Worm (Caenorhabditis elegans) whole organism, midembryonic: ENCODE measurements around the gene evl-14.

Experiments used
- T22C8.4 ChIP-seq: fragments of 200-800 bp; sonication (Bioruptor generic); IDR thresholded peaks from 2 replicates; pipeline ENCODE4 v1.3.6; 2022; ENCODE audit warnings: missing genetic modification characterization, missing compliant biosample characterization
- cog-1 ChIP-seq: sonication (generic microtip); optimal IDR thresholded peaks from 2 replicates; lab custom pipeline; 2016; ENCODE audit warnings: missing genetic modification characterization, missing compliant biosample characterization
- flt-1 ChIP-seq: fragments of 200-800 bp; sonication (Bioruptor generic); IDR thresholded peaks from 2 replicates; pipeline ENCODE4 v1.3.6; 2022; ENCODE audit warnings: missing genetic modification characterization, missing compliant biosample characterization
- klf-2 ChIP-seq: fragments of 200-800 bp; sonication (Bioruptor generic); conservative IDR thresholded peaks from 2 replicates; pipeline ENCODE4 v1.3.6; 2022; ENCODE audit warnings: missing genetic modification reagents, missing genetic modification characterization, missing compliant biosample characterization
- med-1 ChIP-seq: sonication (generic microtip); optimal IDR thresholded peaks from 2 replicates; lab custom pipeline; 2017; ENCODE audit warnings: missing genetic modification characterization, mild to moderate bottlenecking, missing compliant biosample characterization, antibody characterized with exemption, missing genetic modification reagents; ENCODE audit not compliant: insufficient read depth
- ref-1 ChIP-seq: fragments of 200-800 bp; sonication (Bioruptor generic); conservative IDR thresholded peaks from 2 replicates; pipeline ENCODE4 v1.3.6; 2022; ENCODE audit warnings: missing genetic modification reagents, missing genetic modification characterization, missing compliant biosample characterization
- tab-1 ChIP-seq: fragments of 200-800 bp; sonication (Bioruptor generic); IDR thresholded peaks from 2 replicates; pipeline ENCODE4 v1.3.6; 2022; ENCODE audit warnings: missing genetic modification characterization, missing compliant biosample characterization
- ztf-23 ChIP-seq: fragments of 200-800 bp; sonication (Bioruptor generic); IDR thresholded peaks from 2 replicates; pipeline ENCODE4 v1.3.6; 2022; ENCODE audit warnings: missing genetic modification reagents, missing genetic modification characterization, missing compliant biosample characterization
- ztf-29 ChIP-seq: fragments of 200-800 bp; sonication (Bioruptor generic); IDR thresholded peaks from 2 replicates; pipeline ENCODE4 v1.3.6; 2022; ENCODE audit warnings: missing genetic modification reagents, missing genetic modification characterization, missing compliant biosample characterization

evl-14 gene

DNA sequence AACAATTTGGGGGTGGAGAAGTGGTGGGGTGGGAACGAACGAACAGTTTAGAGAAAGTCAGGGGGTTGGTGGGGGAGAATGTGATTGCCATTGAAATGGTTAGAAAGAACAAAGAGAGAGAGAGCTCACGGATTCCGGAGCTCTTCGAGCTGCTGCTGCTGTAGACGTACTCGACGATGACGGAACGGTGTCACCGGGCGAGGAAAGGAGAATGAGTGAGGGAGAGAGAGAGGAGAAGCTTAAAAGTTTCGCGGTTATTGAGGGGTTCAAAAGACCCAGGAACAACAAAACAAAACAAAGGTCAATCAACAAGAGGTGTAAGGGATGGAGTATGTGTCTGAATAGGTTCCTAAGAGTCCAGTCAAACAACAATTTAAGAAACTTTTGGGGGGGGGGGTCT is 36.7 kb downstream of the evl-14 start:
- TF ChIP-seq ztf-23 (GFP tag; lab: Robert Waterston, UW): no peak
- no peak for TF ChIP-seq T22C8.4
- no peak for TF ChIP-seq med-1 (GFP tag; lab: Kevin White, UChicago)
- no peak for TF ChIP-seq ztf-29 (GFP tag; lab: Robert Waterston, UW)
- TF ChIP-seq cog-1: no peak
- TF ChIP-seq klf-2: no peak
- TF ChIP-seq tab-1 (GFP tag; lab: Robert Waterston, UW): no peak
- TF ChIP-seq flt-1: no peak; the same call in 1 of the 2 replicates
- no peak for TF ChIP-seq ref-1 (GFP tag; lab: Robert Waterston, UW)

DNA sequence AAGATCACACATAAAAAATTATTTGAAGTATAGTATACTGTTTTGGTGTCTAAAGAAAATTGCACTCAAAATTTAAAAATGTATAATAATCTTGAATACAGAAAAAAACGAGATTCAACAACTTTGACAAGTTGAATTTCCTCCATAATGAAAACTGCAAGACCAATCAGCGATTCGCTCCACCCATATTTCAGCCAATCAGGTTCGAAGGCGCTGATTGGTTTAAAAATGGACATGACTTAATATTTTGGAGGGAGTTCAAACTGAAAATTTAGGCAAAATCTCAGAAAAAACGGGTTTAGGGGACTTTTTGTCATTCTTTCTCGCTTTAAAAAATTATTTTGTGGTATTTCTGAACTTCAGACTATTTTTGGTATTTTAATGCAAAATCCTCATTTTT is 37.2 kb downstream of the evl-14 start:
- TF ChIP-seq flt-1: peak; percentile 9; the same call in 1 of the 2 replicates
- TF ChIP-seq med-1 (GFP tag; lab: Kevin White, UChicago): no peak

DNA sequence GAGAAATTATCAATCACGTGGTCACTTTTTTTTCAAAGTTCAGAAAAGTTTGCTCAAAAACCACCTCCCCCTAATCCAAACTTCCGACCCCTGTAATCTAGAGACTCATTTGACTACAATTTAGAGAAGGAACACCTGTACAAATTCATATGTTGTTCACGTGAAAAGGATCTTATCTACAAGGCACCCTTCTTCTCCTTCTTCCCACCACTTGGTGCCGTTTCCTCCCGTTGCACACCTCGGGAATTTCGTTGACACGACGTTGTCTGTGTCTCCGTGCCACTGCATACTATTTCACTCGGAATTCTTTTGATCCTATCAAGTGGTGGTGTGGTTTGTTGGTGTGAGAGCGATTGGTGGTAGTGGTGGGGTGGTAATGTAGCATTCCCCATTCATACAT is 38.4 kb downstream of the evl-14 start:
- TF ChIP-seq ztf-23 (GFP tag; lab: Robert Waterston, UW) (no peak), flt-1 (no peak), ref-1 (GFP tag; lab: Robert Waterston, UW) (no peak), cog-1 (no peak), ztf-29 (GFP tag; lab: Robert Waterston, UW) (no peak), tab-1 (GFP tag; lab: Robert Waterston, UW) (no peak), T22C8.4 (no peak), med-1 (GFP tag; lab: Kevin White, UChicago) (no peak), klf-2 (no peak)

DNA sequence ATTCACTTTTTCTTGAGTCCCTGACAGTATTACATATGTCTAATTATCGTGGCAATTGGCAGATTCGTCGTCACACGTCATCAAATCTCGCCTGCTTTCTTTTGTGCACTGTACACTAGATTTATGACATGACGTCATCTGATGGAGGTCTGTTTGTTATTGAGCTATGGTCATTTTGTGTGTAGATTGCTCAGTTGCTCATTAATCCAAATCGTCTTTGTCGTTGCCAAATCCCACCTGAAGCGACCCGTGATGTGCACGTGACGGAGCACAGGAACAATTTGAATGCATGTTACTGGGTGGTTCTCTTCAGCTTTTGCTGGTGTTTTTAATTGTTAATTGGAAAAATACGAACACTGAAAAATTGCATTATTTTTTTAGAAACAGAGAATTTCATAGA is 40.1 kb downstream of the evl-14 start:
- TF ChIP-seq ztf-23 (GFP tag; lab: Robert Waterston, UW): no peak
- no peak for TF ChIP-seq klf-2
- TF ChIP-seq ztf-29 (GFP tag; lab: Robert Waterston, UW): no peak
- no peak for TF ChIP-seq cog-1
- TF ChIP-seq ref-1 (GFP tag; lab: Robert Waterston, UW): no peak
- TF ChIP-seq T22C8.4: no peak
- TF ChIP-seq flt-1: no peak
- no peak for TF ChIP-seq tab-1 (GFP tag; lab: Robert Waterston, UW)
- TF ChIP-seq med-1 (GFP tag; lab: Kevin White, UChicago): no peak

DNA sequence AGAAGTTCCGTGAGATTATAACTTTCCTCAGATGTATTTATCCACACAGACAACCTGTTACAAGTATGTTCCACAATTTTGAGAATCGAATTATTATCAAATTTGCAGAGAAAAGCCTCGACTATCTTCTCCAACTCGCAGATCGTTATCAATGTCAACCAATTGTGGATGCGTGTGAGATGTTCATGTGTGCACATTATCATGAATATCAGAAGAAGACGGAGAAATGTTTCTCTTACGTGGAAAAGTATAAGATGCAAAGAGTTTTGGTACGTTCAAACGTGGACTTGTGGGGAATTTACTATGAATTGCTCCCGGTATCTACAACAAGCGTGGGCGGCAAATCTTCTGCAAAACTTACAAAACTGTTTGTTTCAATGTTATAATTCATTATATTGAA is 41.9 kb downstream of the evl-14 start:
- TF ChIP-seq med-1 (GFP tag; lab: Kevin White, UChicago) (no peak), klf-2 (no peak), flt-1 (no peak), ztf-23 (GFP tag; lab: Robert Waterston, UW) (no peak), cog-1 (no peak), tab-1 (GFP tag; lab: Robert Waterston, UW) (no peak), ref-1 (GFP tag; lab: Robert Waterston, UW) (no peak), T22C8.4 (no peak), ztf-29 (GFP tag; lab: Robert Waterston, UW) (no peak)

DNA sequence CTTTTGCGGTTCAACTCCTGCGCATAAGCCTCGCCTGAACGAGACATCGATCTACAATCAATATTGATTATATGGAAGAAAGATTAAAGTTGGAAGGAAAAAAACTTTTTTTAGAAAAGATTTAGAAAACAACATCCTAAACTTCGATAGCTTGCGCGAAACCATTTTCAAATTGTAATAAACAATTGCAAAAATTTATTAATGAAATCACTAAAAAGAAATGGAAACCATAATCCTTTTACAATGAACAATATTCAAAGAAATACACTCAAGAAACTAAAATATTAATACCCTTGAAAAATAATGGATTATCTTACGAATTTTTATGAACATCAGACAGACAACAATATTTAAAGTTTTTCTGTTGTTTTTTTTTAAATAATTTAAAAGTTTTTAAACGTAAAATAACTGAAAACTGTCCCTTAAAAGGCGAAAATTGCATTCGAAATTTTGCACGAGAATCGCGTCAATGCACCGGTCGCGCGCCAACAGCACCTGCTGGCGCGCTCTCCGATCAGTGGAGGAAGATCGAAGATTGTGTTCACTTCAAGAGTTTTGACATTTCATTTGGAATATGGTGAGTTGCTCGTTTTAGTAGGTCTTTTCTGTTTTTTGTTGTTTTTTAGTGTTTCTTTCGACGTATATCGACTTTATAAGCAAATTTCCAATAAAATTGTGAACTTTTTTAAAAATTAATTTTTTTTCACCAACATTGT is 43.5 kb downstream of the evl-14 start, which contains the start of the genes sftb-1 and R10E4.1:
sftb-1 (minus strand) TSS at position 51 of the 716 bp plus-strand sequence.
R10E4.1 (plus strand) TSS at position 524 of the 716 bp plus-strand sequence.
- no peak for TF ChIP-seq tab-1 (GFP tag; lab: Robert Waterston, UW)
- peak; percentile 17; the same call in 1 of the 2 replicates for TF ChIP-seq ztf-23 (GFP tag; lab: Robert Waterston, UW)
- TF ChIP-seq klf-2: no peak

DNA sequence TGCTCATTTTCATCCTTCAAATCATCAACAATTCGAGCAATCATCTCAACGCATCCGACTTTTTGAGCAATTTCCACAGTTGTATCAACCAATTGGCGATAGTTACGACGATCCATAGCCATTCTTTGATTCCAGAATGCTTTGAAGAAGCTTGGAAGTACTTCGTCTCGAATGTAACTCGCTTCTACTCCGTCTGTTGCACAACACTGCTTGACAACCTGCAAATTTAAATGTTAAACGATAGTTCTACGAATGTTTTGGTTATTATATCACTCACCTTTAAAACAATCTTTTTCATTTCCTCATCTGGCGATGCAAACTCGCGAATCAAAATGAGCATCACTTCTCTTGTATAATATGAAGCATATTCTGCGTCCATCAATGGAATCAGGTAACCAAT is 47.0 kb downstream of the evl-14 start:
- no peak for TF ChIP-seq tab-1 (GFP tag; lab: Robert Waterston, UW)
- no peak for TF ChIP-seq flt-1
- no peak for TF ChIP-seq klf-2
- no peak for TF ChIP-seq ztf-29 (GFP tag; lab: Robert Waterston, UW)
- no peak for TF ChIP-seq cog-1
- TF ChIP-seq med-1 (GFP tag; lab: Kevin White, UChicago): no peak
- no peak for TF ChIP-seq ref-1 (GFP tag; lab: Robert Waterston, UW)
- no peak for TF ChIP-seq ztf-23 (GFP tag; lab: Robert Waterston, UW)
- TF ChIP-seq T22C8.4: no peak

DNA sequence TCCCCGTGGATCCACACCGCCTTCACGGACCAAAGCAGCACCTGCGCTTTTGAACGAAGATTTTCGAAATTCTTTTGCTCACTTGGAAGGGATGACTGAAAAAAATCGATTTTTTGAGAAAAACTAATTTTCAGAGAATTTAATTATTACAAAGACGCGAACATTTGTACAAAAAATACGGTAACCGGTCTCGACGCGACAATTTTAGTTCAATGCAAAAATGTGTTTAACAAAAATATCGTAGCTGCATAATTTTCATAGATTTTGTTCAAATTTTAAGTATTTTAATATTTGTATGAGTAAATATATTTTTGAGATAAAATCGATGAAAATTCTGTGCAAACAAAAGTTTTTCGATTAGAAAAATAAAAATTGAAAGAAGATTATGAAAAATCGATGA is 49.9 kb downstream of the evl-14 start, which contains the start of gene T08A11.1:
T08A11.1 (minus strand) TSS at position 101 of the 400 bp plus-strand sequence.
- TF ChIP-seq klf-2 (no peak), flt-1 (no peak), cog-1 (no peak), ref-1 (GFP tag; lab: Robert Waterston, UW) (no peak), tab-1 (GFP tag; lab: Robert Waterston, UW) (no peak), ztf-23 (GFP tag; lab: Robert Waterston, UW) (no peak), med-1 (GFP tag; lab: Kevin White, UChicago) (no peak), ztf-29 (GFP tag; lab: Robert Waterston, UW) (no peak), T22C8.4 (no peak)

DNA sequence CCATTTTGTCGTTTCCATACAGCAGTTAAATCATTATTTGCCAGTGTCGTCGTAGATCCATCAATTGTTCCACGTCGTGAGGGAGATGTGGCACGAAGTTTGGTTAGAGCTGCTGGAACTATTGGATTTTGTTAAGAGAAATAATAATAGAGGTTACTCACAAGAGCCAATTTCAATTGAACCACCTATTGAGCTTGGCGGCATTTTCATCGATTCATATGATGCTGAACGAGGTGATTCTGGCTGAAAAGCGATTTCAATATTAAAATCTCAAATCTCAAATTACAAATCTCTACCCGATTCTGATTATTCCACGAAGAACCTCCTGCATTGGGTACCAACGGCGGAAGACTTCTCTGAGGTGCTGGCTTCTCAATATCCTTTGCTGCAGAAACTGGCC is 55.0 kb downstream of the evl-14 start:
- no peak for TF ChIP-seq ref-1 (GFP tag; lab: Robert Waterston, UW)
- no peak for TF ChIP-seq klf-2
- no peak for TF ChIP-seq ztf-29 (GFP tag; lab: Robert Waterston, UW)
- TF ChIP-seq T22C8.4: no peak
- TF ChIP-seq tab-1 (GFP tag; lab: Robert Waterston, UW): no peak
- TF ChIP-seq flt-1: no peak
- no peak for TF ChIP-seq med-1 (GFP tag; lab: Kevin White, UChicago)
- TF ChIP-seq cog-1: no peak
- no peak for TF ChIP-seq ztf-23 (GFP tag; lab: Robert Waterston, UW)
